Fruit fly (Drosophila melanogaster) whole organism, embryonic: ENCODE results near the gene CG15390.

Experiments used
- CG10366 ChIP-seq: fragments of 200-800 bp; sonication (Bioruptor generic); IDR thresholded peaks from 2 replicates; pipeline ENCODE4 v1.3.6; 2022; ENCODE audit warnings: missing biosample characterization, missing genetic modification characterization
- CG11093 ChIP-seq: fragments of 200-800 bp; sonication (Bioruptor generic); IDR thresholded peaks from 3 replicates; pipeline ENCODE4 v1.3.6; 2022; ENCODE audit warnings: missing biosample characterization, missing genetic modification characterization
- CG12219 ChIP-seq: fragments of 200-800 bp; sonication (Bioruptor generic); optimal IDR thresholded peaks from 3 replicates; lab custom pipeline; 2018; ENCODE audit warnings: missing biosample characterization, mild to moderate bottlenecking, missing genetic modification characterization
- CG12659 ChIP-seq: fragments of 200-800 bp; sonication (Bioruptor generic); optimal IDR thresholded peaks from 3 replicates; lab custom pipeline; 2017; ENCODE audit warnings: mild to moderate bottlenecking, missing biosample characterization, missing genetic modification reagents, missing genetic modification characterization
- CG13123 ChIP-seq: fragments of 200-800 bp; sonication (Bioruptor generic); optimal IDR thresholded peaks from 2 replicates; lab custom pipeline; 2016; ENCODE audit warnings: missing biosample characterization, missing genetic modification characterization
- CG13296 ChIP-seq: fragments of 200-800 bp; sonication (Bioruptor generic); optimal IDR thresholded peaks from 3 replicates; lab custom pipeline; 2018; ENCODE audit warnings: missing biosample characterization, mild to moderate bottlenecking, missing genetic modification characterization
- CG13424 ChIP-seq: fragments of 200-800 bp; sonication (Bioruptor generic); optimal IDR thresholded peaks from 2 replicates; lab custom pipeline; 2019; ENCODE audit warnings: missing biosample characterization, mild to moderate bottlenecking, missing genetic modification characterization, moderate library complexity
- CG13775 ChIP-seq: fragments of 200-800 bp; sonication (Bioruptor generic); optimal IDR thresholded peaks from 3 replicates; lab custom pipeline; 2017; ENCODE audit warnings: missing biosample characterization, mild to moderate bottlenecking, missing genetic modification characterization
- CG14050 ChIP-seq: fragments of 200-800 bp; sonication (Bioruptor generic); IDR thresholded peaks from 3 replicates; pipeline ENCODE4 v1.3.6; 2022; ENCODE audit warnings: missing biosample characterization, missing genetic modification characterization
- CG17186 ChIP-seq: fragments of 200-800 bp; sonication (Bioruptor generic); optimal IDR thresholded peaks from 3 replicates; lab custom pipeline; 2017; ENCODE audit warnings: missing biosample characterization, missing genetic modification reagents, missing genetic modification characterization
- CG4404 ChIP-seq: fragments of 200-800 bp; sonication (Bioruptor generic); IDR thresholded peaks from 2 replicates; pipeline ENCODE4 v1.3.6; 2022; ENCODE audit warnings: missing biosample characterization, missing genetic modification characterization
- CG4424 ChIP-seq: fragments of 200-800 bp; sonication (Bioruptor generic); optimal IDR thresholded peaks from 3 replicates; lab custom pipeline; 2016; ENCODE audit warnings: missing biosample characterization, missing genetic modification characterization
- CG4707 ChIP-seq: fragments of 200-800 bp; sonication (Bioruptor generic); optimal IDR thresholded peaks from 2 replicates; lab custom pipeline; 2018; ENCODE audit warnings: missing biosample characterization, mild to moderate bottlenecking, missing genetic modification characterization, moderate library complexity
- CG6175 ChIP-seq: fragments of 200-800 bp; sonication (Bioruptor generic); IDR thresholded peaks from 3 replicates; pipeline ENCODE4 v1.3.6; 2022; ENCODE audit warnings: missing biosample characterization, missing genetic modification characterization
- CG6272 ChIP-seq: fragments of 200-800 bp; sonication (Bioruptor generic); IDR thresholded peaks from 2 replicates; pipeline ENCODE4 v1.3.6; 2022; ENCODE audit warnings: missing biosample characterization, missing genetic modification characterization
- CG7745 ChIP-seq: fragments of 200-800 bp; sonication (Bioruptor generic); optimal IDR thresholded peaks from 2 replicates; lab custom pipeline; 2018; ENCODE audit warnings: missing biosample characterization, mild to moderate bottlenecking, missing genetic modification characterization, moderate library complexity
- CG7786 ChIP-seq: fragments of 200-800 bp; sonication (Bioruptor generic); optimal IDR thresholded peaks from 2 replicates; lab custom pipeline; 2016; ENCODE audit warnings: missing biosample characterization, missing genetic modification characterization
- D19A ChIP-seq: fragments of 200-800 bp; optimal IDR thresholded peaks from 3 replicates; lab custom pipeline; 2019; ENCODE audit warnings: missing biosample characterization, mild to moderate bottlenecking, missing genetic modification characterization, moderate library complexity
- Dip2 ChIP-seq: fragments of 200-800 bp; sonication (Bioruptor generic); IDR thresholded peaks from 2 replicates; pipeline ENCODE4 v1.3.6; 2022; ENCODE audit warnings: missing biosample characterization, missing genetic modification characterization
- Doc3 ChIP-seq: fragments of 200-800 bp; sonication (Bioruptor generic); IDR thresholded peaks from 3 replicates; pipeline ENCODE4 v1.3.6; 2022; ENCODE audit warnings: missing biosample characterization, missing genetic modification characterization; ENCODE audit not compliant: partially characterized antibody
- Dp ChIP-seq: fragments of 200-800 bp; sonication (Bioruptor generic); optimal IDR thresholded peaks from 2 replicates; lab custom pipeline; 2018; ENCODE audit warnings: missing biosample characterization, mild to moderate bottlenecking, missing genetic modification characterization, moderate library complexity
- Lim3 ChIP-seq: fragments of 200-800 bp; sonication (Bioruptor generic); IDR thresholded peaks from 2 replicates; pipeline ENCODE4 v1.3.6; 2022; ENCODE audit warnings: missing biosample characterization, missing genetic modification characterization
- NFAT ChIP-seq: fragments of 200-800 bp; sonication (Bioruptor generic); IDR thresholded peaks from 2 replicates; pipeline ENCODE4 v1.3.6; 2022; ENCODE audit warnings: missing biosample characterization, missing genetic modification characterization
- Neu2 ChIP-seq: fragments of 200-800 bp; sonication (Bioruptor generic); optimal IDR thresholded peaks from 3 replicates; lab custom pipeline; 2016; ENCODE audit warnings: missing biosample characterization, missing genetic modification characterization, borderline replicate concordance
- NfI ChIP-seq: fragments of 200-800 bp; sonication (Bioruptor generic); optimal IDR thresholded peaks from 3 replicates; lab custom pipeline; 2018; ENCODE audit warnings: missing biosample characterization, mild to moderate bottlenecking, missing genetic modification characterization, moderate library complexity
- YL-1 ChIP-seq: fragments of 200-800 bp; sonication (Bioruptor generic); optimal IDR thresholded peaks from 3 replicates; lab custom pipeline; 2017; ENCODE audit warnings: missing biosample characterization, mild to moderate bottlenecking, missing genetic modification characterization
- ab ChIP-seq: fragments of 200-800 bp; sonication (Bioruptor generic); optimal IDR thresholded peaks from 2 replicates; lab custom pipeline; 2016; ENCODE audit warnings: missing biosample characterization, missing genetic modification characterization
- aop ChIP-seq: fragments of 200-800 bp; sonication (Bioruptor generic); IDR thresholded peaks from 2 replicates; pipeline ENCODE4 v1.3.6; 2022; ENCODE audit warnings: missing biosample characterization, missing genetic modification characterization
- ase ChIP-seq: fragments of 200-800 bp; sonication (Bioruptor generic); IDR thresholded peaks from 3 replicates; pipeline ENCODE4 v1.3.6; 2022; ENCODE audit warnings: missing biosample characterization, missing genetic modification characterization
- ash1 ChIP-seq: fragments of 200-800 bp; sonication (Bioruptor generic); optimal IDR thresholded peaks from 2 replicates; lab custom pipeline; 2018; ENCODE audit warnings: missing biosample characterization, mild to moderate bottlenecking, missing genetic modification characterization
- bbx ChIP-seq: fragments of 200-800 bp; sonication (Bioruptor generic); IDR thresholded peaks from 2 replicates; pipeline ENCODE4 v1.3.6; 2022; ENCODE audit warnings: missing biosample characterization, missing genetic modification characterization; ENCODE audit not compliant: partially characterized antibody
- cad ChIP-seq: fragments of >200 bp; optimal IDR thresholded peaks from 2 replicates; lab custom pipeline; 2017; ENCODE audit warnings: missing biosample characterization, missing genetic modification characterization
- cwo ChIP-seq: fragments of 200-800 bp; sonication (Bioruptor generic); optimal IDR thresholded peaks from 3 replicates; lab custom pipeline; 2017; ENCODE audit warnings: missing biosample characterization, missing genetic modification characterization, mild to moderate bottlenecking, moderate library complexity, missing genetic modification reagents
- dysf ChIP-seq: fragments of 200-800 bp; sonication (Bioruptor generic); IDR thresholded peaks from 3 replicates; pipeline ENCODE4 v1.3.6; 2022; ENCODE audit warnings: missing biosample characterization, missing genetic modification characterization
- emc ChIP-seq: fragments of 200-800 bp; sonication (Bioruptor generic); optimal IDR thresholded peaks from 2 replicates; lab custom pipeline; 2016; ENCODE audit warnings: missing biosample characterization, missing genetic modification characterization
- esg ChIP-seq: fragments of 200-800 bp; sonication (Bioruptor generic); conservative IDR thresholded peaks from 2 replicates; pipeline ENCODE4 v1.3.6; 2022; ENCODE audit warnings: missing biosample characterization, missing genetic modification characterization
- grn ChIP-seq: fragments of 200-800 bp; sonication (Bioruptor generic); optimal IDR thresholded peaks from 3 replicates; lab custom pipeline; 2017; ENCODE audit warnings: missing biosample characterization, missing genetic modification characterization
- gsb ChIP-seq: fragments of 200-800 bp; sonication (Bioruptor generic); IDR thresholded peaks from 2 replicates; pipeline ENCODE4 v1.3.6; 2022; ENCODE audit warnings: missing biosample characterization, missing genetic modification characterization
- hkb ChIP-seq, 2 experiments: fragments of 200-800 bp in 1 of 2; fragments of >200 bp in 1 of 2; sonication (Bioruptor generic) in 1 of 2; IDR thresholded peaks in 1 of 2; optimal IDR thresholded peaks in 1 of 2; 2 replicates each; pipeline versions ENCODE4 v1.3.6 to Lab custom; 2017 to 2022; ENCODE audit warnings: missing biosample characterization in 1 of 2, missing genetic modification characterization in 1 of 2
- klu ChIP-seq: fragments of 200-800 bp; sonication (Bioruptor generic); IDR thresholded peaks from 2 replicates; pipeline ENCODE4 v1.3.6; 2022; ENCODE audit warnings: missing biosample characterization, missing genetic modification characterization
- oc ChIP-seq: fragments of 200-800 bp; sonication (Bioruptor generic); optimal IDR thresholded peaks from 2 replicates; lab custom pipeline; 2018; ENCODE audit warnings: missing biosample characterization, mild to moderate bottlenecking, missing genetic modification characterization, moderate library complexity
- prd ChIP-seq, 3 experiments: fragments of >200 bp in 2 of 3; fragments of 200-800 bp in 1 of 3; sonication (Bioruptor generic) in 1 of 3; optimal IDR thresholded peaks in 2 of 3; IDR thresholded peaks in 1 of 3; 2 replicates in 2 of 3; 3 replicates in 1 of 3; pipeline versions ENCODE4 v1.3.6 to Lab custom; 2017 to 2022; ENCODE audit warnings: missing biosample characterization in 1 of 3, missing genetic modification characterization in 1 of 3
- run ChIP-seq: fragments of 200-800 bp; sonication (Bioruptor generic); optimal IDR thresholded peaks from 3 replicates; lab custom pipeline; 2018; ENCODE audit warnings: missing biosample characterization, mild to moderate bottlenecking, missing genetic modification characterization
- sim ChIP-seq: fragments of 200-800 bp; sonication (Bioruptor generic); IDR thresholded peaks from 2 replicates; pipeline ENCODE4 v1.3.6; 2022; ENCODE audit warnings: missing biosample characterization, missing genetic modification characterization
- sr ChIP-seq: fragments of 200-800 bp; sonication (Bioruptor generic); IDR thresholded peaks from 3 replicates; pipeline ENCODE4 v1.3.6; 2022; ENCODE audit warnings: missing biosample characterization, missing genetic modification characterization
- usp ChIP-seq: fragments of >200 bp; optimal IDR thresholded peaks from 2 replicates; lab custom pipeline; 2017; ENCODE audit warnings: missing biosample characterization, missing genetic modification characterization
- vvl ChIP-seq: fragments of 200-800 bp; sonication (Bioruptor generic); IDR thresholded peaks from 2 replicates; pipeline ENCODE4 v1.3.6; 2022; ENCODE audit warnings: missing biosample characterization, missing genetic modification characterization
- zf30C ChIP-seq: fragments of 200-800 bp; sonication (Bioruptor generic); optimal IDR thresholded peaks from 3 replicates; lab custom pipeline; 2018; ENCODE audit warnings: missing biosample characterization, mild to moderate bottlenecking, missing genetic modification characterization

The CG15390 gene

DNA sequence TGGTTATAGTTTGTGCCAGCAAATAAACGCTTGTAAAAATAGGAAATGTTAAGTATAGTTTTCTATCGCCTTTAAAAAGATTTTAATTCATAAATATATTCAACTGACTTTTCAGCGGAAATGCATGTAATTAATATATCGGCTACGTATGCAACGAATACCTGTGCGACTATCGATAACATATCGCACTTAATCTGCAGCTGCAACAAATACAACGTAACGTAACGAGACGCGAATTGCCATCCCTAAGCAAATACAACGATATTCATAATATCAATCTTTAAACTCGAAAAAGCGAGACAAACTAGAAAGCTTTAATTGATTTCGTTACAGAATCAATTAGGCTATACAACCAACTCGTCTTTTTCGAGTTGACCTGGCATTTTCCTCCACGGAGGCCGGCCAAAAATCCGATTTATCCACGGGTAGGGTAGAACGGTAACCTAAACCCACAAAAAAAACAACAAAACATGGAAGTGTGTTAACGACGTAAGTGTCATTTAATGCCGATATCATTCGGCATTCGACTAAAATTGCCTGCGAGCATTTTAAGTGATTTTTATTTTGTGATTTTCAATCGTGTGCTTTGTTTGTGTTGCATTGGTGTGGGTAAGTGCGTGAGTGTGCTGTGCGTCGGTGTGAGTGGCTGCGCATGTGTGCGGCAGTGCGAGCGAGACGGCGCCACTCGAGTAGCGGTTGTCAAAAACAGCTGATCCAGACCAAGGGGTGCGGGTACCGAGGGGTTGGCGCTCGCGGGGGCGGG is 1.3 kb downstream of the CG15390 start, which contains the start of gene Atxn7 (continued):
- TF ChIP-seq aop (no peak), NFAT (GFP tag; lab: Robert Waterston, UW) (peak; percentile 50; the same call in 1 of the 2 replicates), run (no peak), CG12659 (peak; percentile 79), CG13424 (tag; lab: Kevin White, UChicago) (peak; percentile 44), Doc3 (GFP tag; lab: Robert Waterston, UW) (peak; percentile 88), CG6175 (peak; percentile 8; the same call in 1 of the 3 replicates), CG14050 (peak; percentile 55; the same call in 2 of the 3 replicates), dysf (GFP tag; lab: Robert Waterston, UW) (peak; percentile 46; the same call in 2 of the 3 replicates), Lim3 (GFP tag; lab: Robert Waterston, UW) (no peak), ash1 (GFP tag; lab: Kevin White, UChicago) (no peak), vvl (peak; percentile 91), Dip2 (GFP tag; lab: Robert Waterston, UW) (no peak), ase (GFP tag; lab: Robert Waterston, UW) (peak; percentile 63; the same call in 1 of the 3 replicates), bbx (GFP tag; lab: Robert Waterston, UW) (peak; percentile 99), CG11093 (GFP tag; lab: Robert Waterston, UW) (no peak), hkb (optimal IDR thresholded peaks at IDR 0.05; lab: Kevin White, UChicago) (no peak), hkb (GFP tag; IDR thresholded peaks at IDR 0.05; lab: Robert Waterston, UW) (peak; percentile 68), esg (GFP tag; lab: Robert Waterston, UW) (no peak), prd (optimal IDR thresholded peaks at IDR 0.05; lab: Kevin White, UChicago) (no peak), prd (GFP tag; IDR thresholded peaks at IDR 0.05; lab: Robert Waterston, UW) (no peak; the same call in 2 of the 3 replicates), oc (peak; percentile 88), CG10366 (GFP tag; lab: Robert Waterston, UW) (peak; percentile 58), sim (no peak), CG12219 (peak; percentile 77), zf30C (peak; percentile 27), CG13123 (GFP tag; lab: Kevin White, UChicago) (no peak), CG17186 (GFP tag; lab: Kevin White, UChicago) (peak; percentile 74), grn (GFP tag; lab: Kevin White, UChicago) (peak; percentile 31), cwo (GFP tag; lab: Kevin White, UChicago) (no peak), sr (GFP tag; lab: Robert Waterston, UW) (peak; percentile 78), CG4707 (GFP tag; lab: Kevin White, UChicago) (peak; percentile 75), cad (no peak), Dp (GFP tag; lab: Kevin White, UChicago) (peak; percentile 29), CG7745 (tag; lab: Kevin White, UChicago) (peak; percentile 99), CG13775 (GFP tag; lab: Kevin White, UChicago) (peak; percentile 73), Neu2 (GFP tag; lab: Kevin White, UChicago) (peak; percentile 13), ab (no peak), NfI (GFP tag; lab: Kevin White, UChicago) (peak; percentile 89), usp (GFP tag; lab: Kevin White, UChicago) (no peak), CG7786 (peak; percentile 24), CG13296 (GFP tag; lab: Kevin White, UChicago) (peak; percentile 79), emc (GFP tag; lab: Kevin White, UChicago) (no peak), CG4424 (peak; percentile 44), CG4404 (GFP tag; lab: Robert Waterston, UW) (no peak), gsb (GFP tag; lab: Robert Waterston, UW) (no peak), klu (GFP tag; lab: Robert Waterston, UW) (0 out of 2 replicates have a peak, but pooled peaks have one; percentile 52), CG6272 (GFP tag; lab: Robert Waterston, UW) (peak; percentile 37; the same call in 1 of the 2 replicates), D19A (tag; lab: Kevin White, UChicago) (peak; percentile 46), YL-1 (peak; percentile 82)
